Fruit fly (Drosophila melanogaster): ENCODE measurements around the gene CG42692.

Gene CG42692

dm6 chr2L:14023136-14024050 is 15.5 kb downstream of the CG42692 start:
- TF ChIP-seq Fer1 (GFP tag; optimal IDR thresholded peaks at IDR 0.05) (no peak), CG8944 (GFP tag; optimal IDR thresholded peaks at IDR 0.05) (no peak), HLH3B (GFP tag; IDR thresholded peaks at IDR 0.05) (no peak), Ada2b (GFP tag; IDR thresholded peaks at IDR 0.05) (no peak), Ptx1 (GFP tag; IDR thresholded peaks at IDR 0.05) (peak; percentile 49), ERR (GFP tag; optimal IDR thresholded peaks at IDR 0.05) (no peak), repo (GFP tag; optimal IDR thresholded peaks at IDR 0.05) (no peak), ase (GFP tag; IDR thresholded peaks at IDR 0.05) (0 out of 3 replicates have a peak, but pooled peaks have one; percentile 12), grn (GFP tag; optimal IDR thresholded peaks at IDR 0.05) (peak; percentile 4), caup (GFP tag; optimal IDR thresholded peaks at IDR 0.05; ENCODE audit: severe bottlenecking) (no peak), NfI (GFP tag; optimal IDR thresholded peaks at IDR 0.05) (no peak), CG6175 (GFP tag; IDR thresholded peaks at IDR 0.05) (no peak), CG14965 (GFP tag; optimal IDR thresholded peaks at IDR 0.05; ENCODE audit: borderline replicate concordance) (no peak), CG42726 (GFP tag; IDR thresholded peaks at IDR 0.05; ENCODE audit: partially characterized antibody) (no peak), CG8290 (GFP tag; optimal IDR thresholded peaks at IDR 0.05) (no peak), CG8290 (tag; optimal IDR thresholded peaks at IDR 0.05) (peak in 1 of 2 experiments; percentile 23), bsh (GFP tag; optimal IDR thresholded peaks at IDR 0.05) (peak in 1 of 2 experiments; percentile 2), jigr1 (GFP tag; IDR thresholded peaks at IDR 0.05) (no peak), gem (tag; optimal IDR thresholded peaks at IDR 0.05) (peak; percentile 31), GATAe (GFP tag; conservative IDR thresholded peaks at IDR 0.05) (no peak), CG13424 (tag; optimal IDR thresholded peaks at IDR 0.05) (no peak), cato (GFP tag; optimal IDR thresholded peaks at IDR 0.05; ENCODE audit: borderline replicate concordance) (no peak), wor (GFP tag; IDR thresholded peaks at IDR 0.05) (0 out of 2 replicates have a peak, but pooled peaks have one; percentile 20), CG3995 (GFP tag; optimal IDR thresholded peaks at IDR 0.05) (no peak), unpg (GFP tag; optimal IDR thresholded peaks at IDR 0.05) (peak; percentile 6), Med (GFP tag) (peak; percentile 34), ci (GFP tag; IDR thresholded peaks at IDR 0.05) (0 out of 3 replicates have a peak, but pooled peaks have one; percentile 25), Ets65A (GFP tag) (peak; percentile 9), kay (GFP tag; optimal IDR thresholded peaks at IDR 0.05) (no peak), CG1603 (tag; optimal IDR thresholded peaks at IDR 0.05) (peak; percentile 6), pfk (GFP tag; optimal IDR thresholded peaks at IDR 0.05) (no peak), CG10366 (GFP tag; IDR thresholded peaks at IDR 0.05) (peak; percentile 19; the same call in 1 of the 2 replicates), CG9932 (GFP tag; IDR thresholded peaks at IDR 0.05) (no peak), CG10321 (GFP tag; IDR thresholded peaks at IDR 0.05) (no peak), salm (tag; optimal IDR thresholded peaks at IDR 0.05) (no peak), CG9727 (GFP tag; optimal IDR thresholded peaks at IDR 0.05) (no peak), CTCF (GFP tag; optimal IDR thresholded peaks at IDR 0.05) (no peak), CG1832 (GFP tag; optimal IDR thresholded peaks at IDR 0.05) (peak; percentile 46), TFAM (GFP tag; optimal IDR thresholded peaks at IDR 0.05) (no peak), CG43689 (GFP tag; IDR thresholded peaks at IDR 0.05) (no peak), phol (tag; optimal IDR thresholded peaks at IDR 0.05) (peak; percentile 44), Xrp1 (GFP tag; IDR thresholded peaks at IDR 0.05) (peak; percentile 46; the same call in 1 of the 2 replicates), Trl (optimal IDR thresholded peaks at IDR 0.05) (peak; percentile 65 to 85), Trl (GFP tag; optimal IDR thresholded peaks at IDR 0.05) (no peak), danr (GFP tag; IDR thresholded peaks at IDR 0.05) (no peak), C15 (GFP tag; IDR thresholded peaks at IDR 0.05) (no peak), sna (GFP tag; IDR thresholded peaks at IDR 0.05; ENCODE audit: partially characterized antibody) (no peak), CG12299 (tag; optimal IDR thresholded peaks at IDR 0.05) (no peak), Optix (GFP tag; IDR thresholded peaks at IDR 0.05) (no peak), lilli (GFP tag; optimal IDR thresholded peaks at IDR 0.05) (no peak)
